Fruit fly (Drosophila melanogaster) whole organism, wandering third instar larva: ENCODE measurements around the gene sqz.

Experiments used
- CG32264 ChIP-seq: fragments of 200-800 bp; sonication (Bioruptor generic); optimal IDR thresholded peaks from 2 replicates; lab custom pipeline; 2016; ENCODE audit warnings: missing biosample characterization, missing genetic modification characterization
- CrebA ChIP-seq: fragments of 200-800 bp; sonication (Bioruptor generic); optimal IDR thresholded peaks from 2 replicates; lab custom pipeline; 2016; ENCODE audit warnings: missing biosample characterization, mild to moderate bottlenecking, missing genetic modification characterization, borderline replicate concordance
- Dfd ChIP-seq: fragments of >200 bp; optimal IDR thresholded peaks from 2 replicates; lab custom pipeline; 2017; ENCODE audit warnings: missing biosample characterization, missing genetic modification characterization
- Dif ChIP-seq: fragments of 200-275, 200-300 bp; sonication (Bioruptor generic); optimal IDR thresholded peaks from 2 replicates; lab custom pipeline; 2018; ENCODE audit warnings: missing biosample characterization, missing genetic modification characterization; ENCODE audit not compliant: partially characterized antibody
- GATAd ChIP-seq: sonication (Bioruptor generic); optimal IDR thresholded peaks from 2 replicates; lab custom pipeline; 2016; ENCODE audit warnings: missing biosample characterization, missing genetic modification characterization
- HLH106 ChIP-seq: fragments of 200-800 bp; optimal IDR thresholded peaks from 3 replicates; lab custom pipeline; 2019; ENCODE audit warnings: missing biosample characterization, mild to moderate bottlenecking, missing genetic modification characterization, moderate library complexity
- Hnf4 ChIP-seq: fragments of 200-800 bp; sonication (Bioruptor generic); optimal IDR thresholded peaks from 2 replicates; lab custom pipeline; 2016; ENCODE audit warnings: missing biosample characterization, mild to moderate bottlenecking, missing genetic modification characterization
- Hr78 ChIP-seq: fragments of >200 bp; optimal IDR thresholded peaks from 2 replicates; lab custom pipeline; 2017; ENCODE audit warnings: missing biosample characterization, missing genetic modification characterization
- Hr83 ChIP-seq: fragments of 200-300 bp; sonication (Bioruptor generic); optimal IDR thresholded peaks from 2 replicates; lab custom pipeline; 2016; ENCODE audit warnings: missing biosample characterization, mild to moderate bottlenecking, missing genetic modification characterization, moderate library complexity; ENCODE audit not compliant: poor library complexity, severe bottlenecking
- Jra ChIP-seq: sonication (Bioruptor generic); optimal IDR thresholded peaks from 2 replicates; lab custom pipeline; 2016; ENCODE audit warnings: missing biosample characterization, missing genetic modification characterization
- Mio ChIP-seq: sonication (Bioruptor generic); optimal IDR thresholded peaks from 2 replicates; lab custom pipeline; 2016; ENCODE audit warnings: missing biosample characterization, missing genetic modification characterization
- N ChIP-seq: fragments of >200 bp; optimal IDR thresholded peaks from 2 replicates; lab custom pipeline; 2018; ENCODE audit warnings: missing biosample characterization, missing external identifiers, missing genetic modification characterization
- OdsH ChIP-seq: fragments of 200-800 bp; sonication (Bioruptor generic); optimal IDR thresholded peaks from 2 replicates; lab custom pipeline; 2016; ENCODE audit warnings: missing biosample characterization, mild to moderate bottlenecking, missing genetic modification characterization
- Rel ChIP-seq, 2 experiments: fragments of 200-800 bp; sonication (Bioruptor generic) in 1 of 2; optimal IDR thresholded peaks; 2 replicates in 1 of 2; 3 replicates in 1 of 2; lab custom pipeline; 2016 to 2019; ENCODE audit warnings: mild to moderate bottlenecking in 2 of 2, missing biosample characterization in 2 of 2, missing genetic modification characterization in 2 of 2, moderate library complexity in 1 of 2
- Sp1 ChIP-seq: fragments of 200-800 bp; sonication (Bioruptor generic); optimal IDR thresholded peaks from 3 replicates; lab custom pipeline; 2019; ENCODE audit warnings: missing biosample characterization, mild to moderate bottlenecking, missing genetic modification characterization, moderate library complexity
- Vsx2 ChIP-seq: fragments of 200-300, 225-300 bp; sonication (Bioruptor generic); optimal IDR thresholded peaks from 2 replicates; lab custom pipeline; 2018; ENCODE audit warnings: missing biosample characterization, missing genetic modification characterization; ENCODE audit not compliant: partially characterized antibody
- br ChIP-seq: fragments of 200-800 bp; sonication (Bioruptor generic); optimal IDR thresholded peaks from 2 replicates; lab custom pipeline; 2016; ENCODE audit warnings: missing biosample characterization, missing genetic modification characterization
- brk ChIP-seq: fragments of 200-800 bp; sonication (Bioruptor generic); optimal IDR thresholded peaks from 2 replicates; lab custom pipeline; 2016; ENCODE audit warnings: missing biosample characterization, mild to moderate bottlenecking, missing genetic modification characterization
- dl ChIP-seq, 2 experiments: fragments of 175-275, 200-275 bp in 1 of 2; fragments of 200-275 bp in 1 of 2; sonication (Bioruptor generic); optimal IDR thresholded peaks; lab custom pipeline; 2018; ENCODE audit warnings: mild to moderate bottlenecking in 2 of 2, missing biosample characterization in 2 of 2, missing genetic modification characterization in 2 of 2, moderate library complexity in 2 of 2; ENCODE audit not compliant: partially characterized antibody in 2 of 2, insufficient read depth in 1 of 2
- dmrt93B ChIP-seq: fragments of 200-800 bp; sonication (Bioruptor generic); optimal IDR thresholded peaks from 2 replicates; lab custom pipeline; 2018; ENCODE audit warnings: missing biosample characterization, mild to moderate bottlenecking, missing genetic modification characterization
- ey ChIP-seq: fragments of 200-800 bp; sonication (Bioruptor generic); optimal IDR thresholded peaks from 2 replicates; lab custom pipeline; 2016; ENCODE audit warnings: missing biosample characterization, missing genetic modification characterization
- foxo ChIP-seq, 2 experiments: fragments of 200-800 bp; sonication (Bioruptor generic); optimal IDR thresholded peaks; 2 replicates in 1 of 2; 3 replicates in 1 of 2; lab custom pipeline; 2016 to 2017; ENCODE audit warnings: missing biosample characterization in 2 of 2, missing genetic modification characterization in 2 of 2
- fru ChIP-seq: fragments of 200-800 bp; sonication (Bioruptor generic); optimal IDR thresholded peaks from 3 replicates; lab custom pipeline; 2016; ENCODE audit warnings: missing biosample characterization, mild to moderate bottlenecking, missing genetic modification characterization
- h ChIP-seq: fragments of 200-800 bp; sonication (Bioruptor generic); optimal IDR thresholded peaks from 3 replicates; lab custom pipeline; 2016; ENCODE audit warnings: missing biosample characterization, mild to moderate bottlenecking, missing genetic modification characterization
- lola ChIP-seq: fragments of >200 bp; optimal IDR thresholded peaks from 2 replicates; lab custom pipeline; 2017; ENCODE audit warnings: missing biosample characterization, missing genetic modification characterization
- pan ChIP-seq: fragments of >200 bp; optimal IDR thresholded peaks from 2 replicates; lab custom pipeline; 2017
- psq ChIP-seq: fragments of 200-800 bp; sonication (Bioruptor generic); optimal IDR thresholded peaks from 3 replicates; lab custom pipeline; 2017; ENCODE audit warnings: missing biosample characterization, mild to moderate bottlenecking, missing genetic modification characterization, moderate library complexity
- rgr ChIP-seq: fragments of 200-800 bp; sonication (Bioruptor generic); optimal IDR thresholded peaks from 3 replicates; lab custom pipeline; 2016; ENCODE audit warnings: missing biosample characterization, mild to moderate bottlenecking, missing genetic modification characterization
- sage ChIP-seq: fragments of 200-800 bp; sonication (Bioruptor generic); optimal IDR thresholded peaks from 2 replicates; lab custom pipeline; 2016; ENCODE audit warnings: missing biosample characterization, mild to moderate bottlenecking, missing genetic modification characterization
- sv ChIP-seq: fragments of 200-800 bp; sonication (Bioruptor generic); optimal IDR thresholded peaks from 3 replicates; lab custom pipeline; 2016; ENCODE audit warnings: missing biosample characterization, missing genetic modification characterization
- tai ChIP-seq: sonication (Bioruptor generic); optimal IDR thresholded peaks from 2 replicates; lab custom pipeline; 2016; ENCODE audit warnings: missing biosample characterization, missing genetic modification characterization
- usp ChIP-seq: fragments of >200 bp; optimal IDR thresholded peaks from 2 replicates; lab custom pipeline; 2017; ENCODE audit warnings: missing biosample characterization, missing genetic modification characterization
- woc ChIP-seq: sonication (Bioruptor generic); optimal IDR thresholded peaks from 2 replicates; lab custom pipeline; 2016; ENCODE audit warnings: missing biosample characterization, mild to moderate bottlenecking, missing genetic modification characterization

Gene sqz

dm6 chr3R:19163972-19164819, at the start of gene sqz:
Gene sqz (plus strand): TSS chr3R:19164211.
- TF ChIP-seq Hr78 (no peak), psq (GFP tag; lab: Kevin White, UChicago) (peak; percentile 77), Hr83 (GFP tag; lab: Kevin White, UChicago) (peak; percentile 50), lola (GFP tag; lab: Kevin White, UChicago) (peak; percentile 72), dmrt93B (GFP tag; lab: Kevin White, UChicago) (no peak), HLH106 (tag; lab: Kevin White, UChicago) (peak; percentile 21), Dfd (GFP tag; lab: Kevin White, UChicago) (no peak), foxo (GFP tag; optimal IDR thresholded peaks at IDR 0.05; lab: Kevin White, UChicago) (peak in 1 of 2 experiments; percentile 6), brk (GFP tag; lab: Kevin White, UChicago) (peak; percentile 42), br (peak; percentile 46), fru (peak; percentile 46), Mio (GFP tag; lab: Kevin White, UChicago) (no peak), N (GFP tag; lab: Kevin White, UChicago) (peak; percentile 28), OdsH (GFP tag; lab: Kevin White, UChicago) (peak; percentile 56), pan (lab: Kevin White, UChicago) (no peak), woc (GFP tag; lab: Kevin White, UChicago) (no peak), rgr (GFP tag; lab: Kevin White, UChicago) (no peak), GATAd (GFP tag; lab: Kevin White, UChicago) (no peak), tai (GFP tag; lab: Kevin White, UChicago) (no peak), sage (peak; percentile 74), ey (GFP tag; lab: Kevin White, UChicago) (no peak), Jra (GFP tag; lab: Kevin White, UChicago) (no peak), sv (GFP tag; lab: Kevin White, UChicago) (no peak), Sp1 (peak; percentile 83), Hnf4 (GFP tag; lab: Kevin White, UChicago) (peak; percentile 34), dl (GFP tag; optimal IDR thresholded peaks at IDR 0.05; lab: Kevin White, UChicago; ENCODE audit: insufficient read depth in 1 of 2, partially characterized antibody in 2 of 2) (peak; percentile 69 to 91), h (peak; percentile 37), Vsx2 (peak; percentile 79), CG32264 (GFP tag; lab: Kevin White, UChicago) (no peak), Dif (GFP tag; lab: Kevin White, UChicago) (peak; percentile 94), Rel (GFP tag; optimal IDR thresholded peaks at IDR 0.05; lab: Kevin White, UChicago) (peak; percentile 84), Rel (tag; optimal IDR thresholded peaks at IDR 0.05; lab: Kevin White, UChicago) (peak; percentile 49), CrebA (GFP tag; lab: Kevin White, UChicago) (no peak)

dm6 chr3R:19118505-19119138, 45.4 kb upstream of the sqz start:
- TF ChIP-seq Jra (GFP tag; lab: Kevin White, UChicago): peak; percentile 47
- no peak for TF ChIP-seq sage
- peak; percentile 77 for TF ChIP-seq HLH106 (tag; lab: Kevin White, UChicago)
- peak; percentile 34 for TF ChIP-seq pan (lab: Kevin White, UChicago)
- TF ChIP-seq Sp1: peak; percentile 59
- TF ChIP-seq dmrt93B (GFP tag; lab: Kevin White, UChicago): peak; percentile 59
- TF ChIP-seq usp: no peak
- peak; percentile 75 for TF ChIP-seq rgr (GFP tag; lab: Kevin White, UChicago)
- no peak for TF ChIP-seq GATAd (GFP tag; lab: Kevin White, UChicago)
- peak; percentile 64 for TF ChIP-seq psq (GFP tag; lab: Kevin White, UChicago)
- TF ChIP-seq brk (GFP tag; lab: Kevin White, UChicago): no peak
- peak; percentile 78 for TF ChIP-seq br
- no peak for TF ChIP-seq Dif (GFP tag; lab: Kevin White, UChicago)
- peak; percentile 69 for TF ChIP-seq OdsH (GFP tag; lab: Kevin White, UChicago)
- peak; percentile 82 for TF ChIP-seq fru
- TF ChIP-seq h: peak; percentile 80
- TF ChIP-seq foxo (GFP tag; optimal IDR thresholded peaks at IDR 0.05; lab: Kevin White, UChicago): peak in 1 of 2 experiments; percentile 86
- peak; percentile 71 for TF ChIP-seq CrebA (GFP tag; lab: Kevin White, UChicago)
- TF ChIP-seq CG32264 (GFP tag; lab: Kevin White, UChicago): peak; percentile 45
- TF ChIP-seq ey (GFP tag; lab: Kevin White, UChicago): peak; percentile 83
- peak; percentile 89 for TF ChIP-seq woc (GFP tag; lab: Kevin White, UChicago)
- peak; percentile 32 for TF ChIP-seq Dfd (GFP tag; lab: Kevin White, UChicago)
